Worm (Caenorhabditis elegans): ENCODE measurements around the gene immt-2.

Gene immt-2

DNA sequence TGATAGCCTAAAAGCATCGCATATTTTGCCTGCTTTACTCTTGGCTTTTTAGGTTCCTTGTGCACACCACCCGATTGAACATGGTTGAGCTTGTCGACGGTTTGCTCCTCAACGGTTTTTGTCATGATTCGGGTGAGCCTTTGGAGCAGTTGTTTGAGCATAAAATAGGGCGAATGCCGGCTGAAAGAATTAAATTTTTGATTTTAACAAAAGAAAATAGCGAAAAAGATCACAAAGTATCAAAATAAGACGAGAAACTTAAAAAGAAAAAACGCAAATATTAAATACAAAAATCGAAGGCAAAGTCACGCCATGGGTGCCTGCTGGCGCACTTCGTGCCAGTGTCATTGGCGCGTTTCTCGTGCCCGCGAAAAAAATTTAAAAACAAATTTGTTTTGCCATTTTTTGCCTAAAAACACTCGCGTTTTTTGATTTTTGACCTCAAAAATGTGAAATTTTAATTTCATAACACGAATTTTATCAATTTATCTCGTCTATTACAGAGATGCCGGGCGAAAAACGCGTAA, 5.8 kb downstream of the immt-2 start, which contains the start of the genes ctps-1 and pus-1 (continued):
- TF ChIP-seq let-607 (tag; optimal IDR thresholded peaks at IDR 0.05) (no peak), lin-54 (GFP tag; optimal IDR thresholded peaks at IDR 0.05) (peak; percentile 77), F55B11.4 (tag; optimal IDR thresholded peaks at IDR 0.05; ENCODE audit: borderline replicate concordance, insufficient read depth) (no peak), D2030.7 (GFP tag; IDR thresholded peaks at IDR 0.05) (peak; percentile 72), C17E4.6 (GFP tag; IDR thresholded peaks at IDR 0.05) (no peak), ztf-6 (GFP tag; IDR thresholded peaks at IDR 0.05) (no peak), B0035.1 (tag; optimal IDR thresholded peaks at IDR 0.05) (no peak), egrh-3 (GFP tag; IDR thresholded peaks at IDR 0.05) (no peak), him-1 (tag; optimal IDR thresholded peaks at IDR 0.05) (no peak), Y79H2A.3 (GFP tag; conservative IDR thresholded peaks at IDR 0.05) (no peak), bed-2 (GFP tag; IDR thresholded peaks at IDR 0.05) (no peak), nfya-1 (tag; optimal IDR thresholded peaks at IDR 0.05; ENCODE audit: borderline replicate concordance, insufficient read depth) (no peak), efl-1 (GFP tag; optimal IDR thresholded peaks at IDR 0.05) (peak; percentile 80), ekl-4 (GFP tag; IDR thresholded peaks at IDR 0.05) (peak; percentile 44; the same call in 1 of the 2 replicates), B0261.1 (tag; optimal IDR thresholded peaks at IDR 0.05) (no peak)

DNA sequence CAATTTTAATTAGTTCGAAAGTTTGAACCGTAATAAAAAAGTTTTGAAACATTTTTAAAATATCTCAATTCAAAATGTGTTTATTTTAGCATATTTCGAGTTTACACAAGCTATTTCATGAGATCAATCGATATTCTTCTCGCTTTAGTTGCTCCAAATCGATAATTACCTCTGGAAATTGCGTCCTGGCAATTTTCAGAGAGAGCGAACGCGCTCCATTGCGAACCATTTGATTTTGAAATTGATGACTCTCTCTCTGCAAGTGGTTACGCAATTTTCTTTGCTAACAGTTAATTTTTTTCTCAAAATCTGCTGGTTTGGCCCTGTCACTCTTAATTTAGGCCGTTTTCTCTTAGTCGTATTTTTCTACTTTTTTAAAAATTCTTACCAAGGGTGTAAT, 11.4 kb downstream of the immt-2 start:
- TF ChIP-seq bed-2 (GFP tag; IDR thresholded peaks at IDR 0.05) (no peak), cebp-1 (GFP tag; IDR thresholded peaks at IDR 0.05) (no peak), cebp-1 (tag; optimal IDR thresholded peaks at IDR 0.05) (peak; percentile 67)

DNA sequence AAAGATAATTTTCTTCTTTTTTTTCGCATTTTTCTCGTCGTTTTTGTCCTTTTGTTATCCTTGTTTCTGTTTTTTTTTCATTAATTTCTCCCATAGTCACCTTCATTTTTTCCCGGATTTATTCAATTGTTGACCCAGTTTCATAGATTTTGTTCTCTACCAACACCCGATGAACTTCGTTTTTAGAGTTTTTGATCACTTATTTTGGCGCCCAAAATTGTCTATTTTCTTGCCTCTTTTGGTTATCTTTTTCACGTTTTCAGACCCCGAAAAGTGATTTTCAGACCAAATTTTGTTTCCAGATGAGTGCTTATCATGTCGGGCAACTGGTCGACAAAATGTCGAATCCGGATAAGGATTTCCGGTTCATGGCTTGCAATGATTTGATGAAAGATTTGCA, 13.5 kb downstream of the immt-2 start, which contains the start of gene cand-1:
Gene cand-1, plus strand, starts transcription at position 301 of the 400 bp plus-strand sequence.
- TF ChIP-seq mel-28 (tag; optimal IDR thresholded peaks at IDR 0.05; ENCODE audit: borderline replicate concordance) (no peak), ztf-3 (GFP tag; optimal IDR thresholded peaks at IDR 0.05) (no peak), zfh-2 (GFP tag; conservative IDR thresholded peaks at IDR 0.05) (no peak), egrh-3 (GFP tag; IDR thresholded peaks at IDR 0.05) (no peak), somi-1 (GFP tag; optimal IDR thresholded peaks at IDR 0.05) (no peak), rec-8 (tag; optimal IDR thresholded peaks at IDR 0.05) (no peak), F23B12.7 (tag; optimal IDR thresholded peaks at IDR 0.05; ENCODE audit: insufficient read depth) (no peak), aptf-2 (GFP tag; conservative IDR thresholded peaks at IDR 0.05) (no peak), ztf-26 (tag; optimal IDR thresholded peaks at IDR 0.05) (no peak), F33H1.4 (GFP tag; IDR thresholded peaks at IDR 0.05) (no peak), tlf-1 (GFP tag; optimal IDR thresholded peaks at IDR 0.05) (no peak), hlh-26 (GFP tag; conservative IDR thresholded peaks at IDR 0.05) (no peak), lsy-27 (tag; optimal IDR thresholded peaks at IDR 0.05; ENCODE audit: borderline replicate concordance, insufficient read depth) (no peak), rcor-1 (GFP tag; IDR thresholded peaks at IDR 0.05) (no peak), madf-10 (tag; optimal IDR thresholded peaks at IDR 0.05) (no peak), ccch-3 (GFP tag; optimal IDR thresholded peaks at IDR 0.05) (no peak), egl-18 (GFP tag; IDR thresholded peaks at IDR 0.05) (no peak)

DNA sequence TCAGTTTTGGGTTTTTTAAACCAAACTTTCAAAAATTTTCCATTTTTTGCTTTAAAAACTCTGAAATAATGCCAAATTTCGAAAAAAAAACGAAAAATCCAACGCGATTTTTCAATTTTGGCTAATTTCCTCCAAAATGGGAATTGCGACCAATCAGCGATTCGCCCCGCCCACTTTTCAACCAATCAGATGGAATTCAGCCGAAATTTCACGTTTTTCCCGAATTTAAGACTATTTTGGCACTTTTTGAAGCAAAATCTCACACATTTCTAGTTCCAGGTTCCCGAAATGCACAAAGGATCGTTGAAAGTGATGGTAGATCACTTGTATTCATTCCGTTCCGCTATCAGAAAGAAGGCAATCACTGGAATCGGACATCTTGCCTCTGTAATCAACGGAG, 15.7 kb downstream of the immt-2 start:
- TF ChIP-seq ztf-25 (GFP tag; IDR thresholded peaks at IDR 0.05) (no peak), hsf-1 (GFP tag; IDR thresholded peaks at IDR 0.05) (no peak), F52B5.7 (tag; optimal IDR thresholded peaks at IDR 0.05) (no peak), somi-1 (GFP tag; optimal IDR thresholded peaks at IDR 0.05) (no peak), mes-4 (tag; optimal IDR thresholded peaks at IDR 0.05) (no peak), lag-1 (GFP tag; IDR thresholded peaks at IDR 0.05) (no peak), hmg-1.2 (GFP tag; IDR thresholded peaks at IDR 0.05) (no peak), ccch-3 (GFP tag; optimal IDR thresholded peaks at IDR 0.05) (no peak), sptf-2 (GFP tag; optimal IDR thresholded peaks at IDR 0.05) (no peak), Y56A3A.18 (GFP tag; IDR thresholded peaks at IDR 0.05) (no peak), lsl-1 (GFP tag; optimal IDR thresholded peaks at IDR 0.05) (no peak), nhr-80 (tag; optimal IDR thresholded peaks at IDR 0.05) (no peak), K12H6.12 (tag; optimal IDR thresholded peaks at IDR 0.05) (no peak), ets-4 (GFP tag; optimal IDR thresholded peaks at IDR 0.05) (no peak)
